Fruit fly (Drosophila melanogaster) whole organism, embryonic: ENCODE results near the gene msd1.

Experiments
- Atf3 ChIP-seq: fragments of 200-800 bp; sonication (Bioruptor generic); optimal IDR thresholded peaks from 3 replicates; lab custom pipeline; 2016; ENCODE audit warnings: missing biosample characterization, missing genetic modification characterization
- C15 ChIP-seq: fragments of 200-800 bp; sonication (Bioruptor generic); IDR thresholded peaks from 3 replicates; pipeline ENCODE4 v1.3.6; 2022; ENCODE audit warnings: missing biosample characterization, missing genetic modification characterization
- CG1024 ChIP-seq: fragments of 200-800 bp; sonication (Bioruptor generic); IDR thresholded peaks from 2 replicates; pipeline ENCODE4 v1.3.6; 2022; ENCODE audit warnings: missing biosample characterization, missing genetic modification characterization
- CG10321 ChIP-seq: fragments of 200-800 bp; sonication (Bioruptor generic); IDR thresholded peaks from 2 replicates; pipeline ENCODE4 v1.3.6; 2022; ENCODE audit warnings: missing biosample characterization, missing genetic modification characterization
- CG11504 ChIP-seq: fragments of 200-800 bp; sonication (Bioruptor generic); optimal IDR thresholded peaks from 3 replicates; lab custom pipeline; 2019; ENCODE audit warnings: missing biosample characterization, mild to moderate bottlenecking, missing genetic modification characterization, moderate library complexity
- CG12659 ChIP-seq: fragments of 200-800 bp; sonication (Bioruptor generic); optimal IDR thresholded peaks from 3 replicates; lab custom pipeline; 2017; ENCODE audit warnings: mild to moderate bottlenecking, missing biosample characterization, missing genetic modification reagents, missing genetic modification characterization
- CG1603 ChIP-seq: fragments of 200-800 bp; sonication (Bioruptor generic); optimal IDR thresholded peaks from 2 replicates; lab custom pipeline; 2019; ENCODE audit warnings: missing biosample characterization, mild to moderate bottlenecking, missing genetic modification characterization, moderate library complexity
- CG16779 ChIP-seq: fragments of 200-800 bp; sonication (Bioruptor generic); IDR thresholded peaks from 2 replicates; pipeline ENCODE4 v1.3.6; 2022; ENCODE audit warnings: missing biosample characterization, missing genetic modification characterization
- CG18011 ChIP-seq: fragments of 200-800 bp; sonication (Bioruptor generic); optimal IDR thresholded peaks from 2 replicates; lab custom pipeline; 2017; ENCODE audit warnings: missing biosample characterization, missing genetic modification characterization, mild to moderate bottlenecking, moderate library complexity, missing genotype
- CG1832 ChIP-seq: fragments of 200-800 bp; sonication (Bioruptor generic); optimal IDR thresholded peaks from 2 replicates; lab custom pipeline; 2017; ENCODE audit warnings: missing biosample characterization, mild to moderate bottlenecking, missing genetic modification characterization, inconsistent platforms
- CG2875 ChIP-seq: fragments of 200-800 bp; sonication (Bioruptor generic); optimal IDR thresholded peaks from 2 replicates; lab custom pipeline; 2017; ENCODE audit warnings: missing biosample characterization, mild to moderate bottlenecking, missing genetic modification characterization, missing genetic modification reagents
- CG31224 ChIP-seq: fragments of 200-800 bp; sonication (Bioruptor generic); IDR thresholded peaks from 2 replicates; pipeline ENCODE4 v1.3.6; 2022; ENCODE audit warnings: missing biosample characterization, missing genetic modification characterization
- CG32767 ChIP-seq: fragments of 200-800 bp; sonication (Bioruptor generic); IDR thresholded peaks from 2 replicates; pipeline ENCODE4 v1.3.6; 2022; ENCODE audit warnings: missing biosample characterization, missing genetic modification characterization
- CG34376 ChIP-seq: fragments of 200-800 bp; sonication (Bioruptor generic); optimal IDR thresholded peaks from 2 replicates; lab custom pipeline; 2018; ENCODE audit warnings: missing biosample characterization, mild to moderate bottlenecking, missing genetic modification characterization
- CG43689 ChIP-seq: fragments of 200-800 bp; sonication (Bioruptor generic); IDR thresholded peaks from 2 replicates; pipeline ENCODE4 v1.3.6; 2022; ENCODE audit warnings: missing biosample characterization, missing genetic modification characterization
- CG4424 ChIP-seq: fragments of 200-800 bp; sonication (Bioruptor generic); optimal IDR thresholded peaks from 3 replicates; lab custom pipeline; 2016; ENCODE audit warnings: missing biosample characterization, missing genetic modification characterization
- CG7786 ChIP-seq: fragments of 200-800 bp; sonication (Bioruptor generic); optimal IDR thresholded peaks from 2 replicates; lab custom pipeline; 2016; ENCODE audit warnings: missing biosample characterization, missing genetic modification characterization
- CG8089 ChIP-seq: fragments of 200-800 bp; sonication (Bioruptor generic); optimal IDR thresholded peaks from 3 replicates; lab custom pipeline; 2016; ENCODE audit warnings: missing biosample characterization, missing genetic modification characterization
- CG8388 ChIP-seq: fragments of 200-800 bp; sonication (Bioruptor generic); optimal IDR thresholded peaks from 2 replicates; lab custom pipeline; 2019; ENCODE audit warnings: missing biosample characterization, mild to moderate bottlenecking, missing genetic modification characterization, moderate library complexity
- Dad ChIP-seq: fragments of 200-800 bp; sonication (Bioruptor generic); optimal IDR thresholded peaks from 3 replicates; lab custom pipeline; 2016; ENCODE audit warnings: missing biosample characterization, missing genetic modification characterization
- Drgx ChIP-seq: fragments of 200-800 bp; sonication (Bioruptor generic); IDR thresholded peaks from 2 replicates; pipeline ENCODE4 v1.3.6; 2022; ENCODE audit warnings: missing biosample characterization, missing genetic modification characterization
- Fer1 ChIP-seq: fragments of 200-800 bp; sonication (Bioruptor generic); optimal IDR thresholded peaks from 2 replicates; lab custom pipeline; 2017; ENCODE audit warnings: missing biosample characterization, mild to moderate bottlenecking, missing genetic modification characterization
- HLH3B ChIP-seq: fragments of 200-800 bp; sonication (Bioruptor generic); IDR thresholded peaks from 2 replicates; pipeline ENCODE4 v1.3.6; 2022; ENCODE audit warnings: missing biosample characterization, missing genetic modification characterization
- Lpt ChIP-seq: fragments of >200 bp; optimal IDR thresholded peaks from 2 replicates; lab custom pipeline; 2018; ENCODE audit warnings: missing biosample characterization, missing genetic modification characterization
- MBD-R2 ChIP-seq: fragments of 200-800 bp; sonication (Bioruptor generic); IDR thresholded peaks from 2 replicates; pipeline ENCODE4 v1.3.6; 2022; ENCODE audit warnings: missing biosample characterization, missing genetic modification characterization
- MTF-1 ChIP-seq: fragments of 200-800 bp; sonication (Bioruptor generic); optimal IDR thresholded peaks from 2 replicates; lab custom pipeline; 2018; ENCODE audit warnings: missing biosample characterization, mild to moderate bottlenecking, missing genetic modification characterization, borderline replicate concordance
- NFAT ChIP-seq: fragments of 200-800 bp; sonication (Bioruptor generic); IDR thresholded peaks from 2 replicates; pipeline ENCODE4 v1.3.6; 2022; ENCODE audit warnings: missing biosample characterization, missing genetic modification characterization
- Stat92E ChIP-seq, 3 experiments: fragments of >200 bp in 2 of 3; fragments of 200-800 bp in 1 of 3; sonication (Bioruptor generic) in 1 of 3; optimal IDR thresholded peaks; 2 replicates each; lab custom pipeline; 2017 to 2019; ENCODE audit warnings: missing biosample characterization in 3 of 3, missing genetic modification characterization in 3 of 3, mild to moderate bottlenecking in 1 of 3, moderate library complexity in 1 of 3
- YL-1 ChIP-seq: fragments of 200-800 bp; sonication (Bioruptor generic); optimal IDR thresholded peaks from 3 replicates; lab custom pipeline; 2017; ENCODE audit warnings: missing biosample characterization, mild to moderate bottlenecking, missing genetic modification characterization
- ab ChIP-seq: fragments of 200-800 bp; sonication (Bioruptor generic); optimal IDR thresholded peaks from 2 replicates; lab custom pipeline; 2016; ENCODE audit warnings: missing biosample characterization, missing genetic modification characterization
- ase ChIP-seq: fragments of 200-800 bp; sonication (Bioruptor generic); IDR thresholded peaks from 3 replicates; pipeline ENCODE4 v1.3.6; 2022; ENCODE audit warnings: missing biosample characterization, missing genetic modification characterization
- bigmax ChIP-seq: fragments of 200-800 bp; sonication (Bioruptor generic); optimal IDR thresholded peaks from 2 replicates; lab custom pipeline; 2018; ENCODE audit warnings: missing biosample characterization, mild to moderate bottlenecking, missing genetic modification characterization
- bowl ChIP-seq: fragments of 200-800 bp; sonication (Bioruptor generic); IDR thresholded peaks from 2 replicates; pipeline ENCODE4 v1.3.6; 2022; ENCODE audit warnings: missing biosample characterization, missing genetic modification characterization
- cas ChIP-seq: fragments of 200-800 bp; sonication (Bioruptor generic); IDR thresholded peaks from 2 replicates; pipeline ENCODE4 v1.3.6; 2022; ENCODE audit warnings: missing biosample characterization, missing genetic modification characterization
- chn ChIP-seq: fragments of 200-800 bp; sonication (Bioruptor generic); optimal IDR thresholded peaks from 2 replicates; lab custom pipeline; 2016; ENCODE audit warnings: missing biosample characterization, missing genetic modification characterization
- crc ChIP-seq: fragments of 200-800 bp; sonication (Bioruptor generic); optimal IDR thresholded peaks from 2 replicates; lab custom pipeline; 2016; ENCODE audit warnings: missing biosample characterization, missing genetic modification characterization
- crol ChIP-seq: fragments of 200-800 bp; sonication (Bioruptor generic); IDR thresholded peaks from 2 replicates; pipeline ENCODE4 v1.3.6; 2022; ENCODE audit warnings: missing biosample characterization, missing genetic modification characterization
- cwo ChIP-seq: fragments of 200-800 bp; sonication (Bioruptor generic); optimal IDR thresholded peaks from 3 replicates; lab custom pipeline; 2017; ENCODE audit warnings: missing biosample characterization, missing genetic modification characterization, mild to moderate bottlenecking, moderate library complexity, missing genetic modification reagents
- dmrt99B ChIP-seq: fragments of 200-800 bp; sonication (Bioruptor generic); optimal IDR thresholded peaks from 2 replicates; lab custom pipeline; 2018; ENCODE audit warnings: missing biosample characterization, mild to moderate bottlenecking, missing genetic modification characterization, moderate library complexity
- esg ChIP-seq: fragments of 200-800 bp; sonication (Bioruptor generic); conservative IDR thresholded peaks from 2 replicates; pipeline ENCODE4 v1.3.6; 2022; ENCODE audit warnings: missing biosample characterization, missing genetic modification characterization
- fd64A ChIP-seq: fragments of 200-800 bp; sonication (Bioruptor generic); optimal IDR thresholded peaks from 3 replicates; lab custom pipeline; 2018; ENCODE audit warnings: missing biosample characterization, mild to moderate bottlenecking, missing genetic modification characterization
- gcm2 ChIP-seq: fragments of 200-800 bp; sonication (Bioruptor generic); optimal IDR thresholded peaks from 2 replicates; lab custom pipeline; 2016; ENCODE audit warnings: missing biosample characterization, missing genetic modification characterization
- gfzf ChIP-seq: fragments of 200-800 bp; sonication (Bioruptor generic); optimal IDR thresholded peaks from 2 replicates; lab custom pipeline; 2016; ENCODE audit warnings: missing biosample characterization, mild to moderate bottlenecking, missing genetic modification characterization, moderate library complexity
- kay ChIP-seq: fragments of 200-800 bp; sonication (Bioruptor generic); optimal IDR thresholded peaks from 2 replicates; lab custom pipeline; 2016; ENCODE audit warnings: missing biosample characterization, missing genetic modification characterization
- kni ChIP-seq: fragments of 200-800 bp; sonication (Bioruptor generic); optimal IDR thresholded peaks from 3 replicates; lab custom pipeline; 2017; ENCODE audit warnings: mild to moderate bottlenecking, missing biosample characterization, missing genetic modification reagents, missing genetic modification characterization
- org-1 ChIP-seq: fragments of 200-800 bp; sonication (Bioruptor generic); optimal IDR thresholded peaks from 2 replicates; lab custom pipeline; 2017; ENCODE audit warnings: missing biosample characterization, missing genetic modification characterization
- p53 ChIP-seq: fragments of 200-800 bp; sonication (Bioruptor generic); optimal IDR thresholded peaks from 2 replicates; lab custom pipeline; 2016; ENCODE audit warnings: missing biosample characterization, missing genetic modification characterization
- ro ChIP-seq: fragments of 200-800 bp; sonication (Bioruptor generic); IDR thresholded peaks from 2 replicates; pipeline ENCODE4 v1.3.6; 2022; ENCODE audit warnings: missing biosample characterization, missing genetic modification characterization
- row ChIP-seq: fragments of 200-800 bp; sonication (Bioruptor generic); IDR thresholded peaks from 3 replicates; pipeline ENCODE4 v1.3.6; 2022; ENCODE audit warnings: missing biosample characterization, missing genetic modification characterization
- stwl ChIP-seq: fragments of 200-800 bp; sonication (Bioruptor generic); optimal IDR thresholded peaks from 3 replicates; lab custom pipeline; 2018; ENCODE audit warnings: missing biosample characterization, mild to moderate bottlenecking, missing genetic modification characterization, moderate library complexity
- trem ChIP-seq: fragments of 200-800 bp; optimal IDR thresholded peaks from 3 replicates; lab custom pipeline; 2019; ENCODE audit warnings: missing biosample characterization, mild to moderate bottlenecking, missing genetic modification characterization, moderate library complexity

Gene msd1

dm6 chr3L:1323136-1323535 is 8.4 kb upstream of the msd1 start (continued):
- TF ChIP-seq CG10321 (GFP tag; lab: Robert Waterston, UW), result no peak
- TF ChIP-seq cwo (GFP tag; lab: Kevin White, UChicago), result peak; percentile 22
- no peak for TF ChIP-seq CG16779 (GFP tag; lab: Robert Waterston, UW)
- TF ChIP-seq NFAT (GFP tag; lab: Robert Waterston, UW), result no peak
- 0 out of 3 replicates have a peak, but pooled peaks have one; percentile 13 for TF ChIP-seq ase (GFP tag; lab: Robert Waterston, UW)
- peak; percentile 77 for TF ChIP-seq Atf3 (GFP tag; lab: Kevin White, UChicago)
- no peak for TF ChIP-seq ro (GFP tag; lab: Robert Waterston, UW)
- peak; percentile 80 for TF ChIP-seq CG8388 (GFP tag; lab: Kevin White, UChicago)
- no peak for TF ChIP-seq Lpt (GFP tag; lab: Kevin White, UChicago)
- TF ChIP-seq crc, result peak; percentile 38
- no peak for TF ChIP-seq bigmax (GFP tag; lab: Kevin White, UChicago)
- TF ChIP-seq CG32767 (GFP tag; lab: Robert Waterston, UW), result peak; percentile 65; the same call in 1 of the 2 replicates
- no peak for TF ChIP-seq CG43689 (GFP tag; lab: Robert Waterston, UW)
- 0 out of 2 replicates have a peak, but pooled peaks have one; percentile 12 for TF ChIP-seq CG1024 (GFP tag; lab: Robert Waterston, UW)
- TF ChIP-seq CG11504 (tag; lab: Kevin White, UChicago), result peak; percentile 81
- TF ChIP-seq crol (GFP tag; lab: Robert Waterston, UW), result no peak
- no peak for TF ChIP-seq CG34376 (GFP tag; lab: Kevin White, UChicago)
- TF ChIP-seq CG12659 (GFP tag; lab: Kevin White, UChicago), result peak; percentile 50
- TF ChIP-seq gfzf (GFP tag; lab: Kevin White, UChicago), result no peak
- TF ChIP-seq Fer1 (GFP tag; lab: Kevin White, UChicago), result no peak
- peak in 1 of 3 experiments; percentile 69 for TF ChIP-seq Stat92E (GFP tag; optimal IDR thresholded peaks at IDR 0.05; lab: Kevin White, UChicago)
- peak; percentile 62 for TF ChIP-seq esg (GFP tag; lab: Robert Waterston, UW)
- TF ChIP-seq gcm2 (GFP tag; lab: Kevin White, UChicago), result peak; percentile 34
- TF ChIP-seq Dad, result peak; percentile 41
- no peak for TF ChIP-seq C15
- no peak for TF ChIP-seq stwl (tag; lab: Kevin White, UChicago)
- TF ChIP-seq CG8089 (GFP tag; lab: Kevin White, UChicago), result peak; percentile 75
- TF ChIP-seq HLH3B (GFP tag; lab: Robert Waterston, UW), result peak; percentile 60
- peak; percentile 37 for TF ChIP-seq org-1 (GFP tag; lab: Kevin White, UChicago)
- TF ChIP-seq row (GFP tag; lab: Robert Waterston, UW), result peak; percentile 80
- TF ChIP-seq MBD-R2 (GFP tag; lab: Robert Waterston, UW), result no peak
- peak; percentile 65 for TF ChIP-seq CG1603 (tag; lab: Kevin White, UChicago)
- peak; percentile 62 for TF ChIP-seq CG7786 (GFP tag; lab: Kevin White, UChicago)
- peak; percentile 71 for TF ChIP-seq chn
- TF ChIP-seq Drgx (GFP tag; lab: Robert Waterston, UW), result no peak
- peak; percentile 54 for TF ChIP-seq CG2875 (GFP tag; lab: Kevin White, UChicago)
- TF ChIP-seq CG31224 (GFP tag; lab: Robert Waterston, UW), result no peak
- TF ChIP-seq kni, result peak; percentile 86
- TF ChIP-seq MTF-1 (GFP tag; lab: Kevin White, UChicago), result peak; percentile 35
- peak; percentile 4 for TF ChIP-seq p53 (GFP tag; lab: Kevin White, UChicago)
- TF ChIP-seq kay (GFP tag; lab: Kevin White, UChicago), result peak; percentile 24
- no peak for TF ChIP-seq cas (GFP tag; lab: Robert Waterston, UW)
- peak; percentile 67 for TF ChIP-seq trem (tag; lab: Kevin White, UChicago)
- TF ChIP-seq YL-1 (GFP tag; lab: Kevin White, UChicago), result no peak
- TF ChIP-seq dmrt99B (tag; lab: Kevin White, UChicago), result no peak
- TF ChIP-seq bowl (GFP tag; lab: Robert Waterston, UW), result no peak
- TF ChIP-seq fd64A (GFP tag; lab: Kevin White, UChicago), result peak; percentile 64
- TF ChIP-seq CG1832 (GFP tag; lab: Kevin White, UChicago), result no peak
- TF ChIP-seq CG18011 (GFP tag; lab: Kevin White, UChicago), result peak; percentile 24
- peak; percentile 74 for TF ChIP-seq CG4424 (GFP tag; lab: Kevin White, UChicago)
- no peak for TF ChIP-seq ab (GFP tag; lab: Kevin White, UChicago)
